ENCODE assay signal across 1 fruit fly cellular context in the genomic region with DNA sequence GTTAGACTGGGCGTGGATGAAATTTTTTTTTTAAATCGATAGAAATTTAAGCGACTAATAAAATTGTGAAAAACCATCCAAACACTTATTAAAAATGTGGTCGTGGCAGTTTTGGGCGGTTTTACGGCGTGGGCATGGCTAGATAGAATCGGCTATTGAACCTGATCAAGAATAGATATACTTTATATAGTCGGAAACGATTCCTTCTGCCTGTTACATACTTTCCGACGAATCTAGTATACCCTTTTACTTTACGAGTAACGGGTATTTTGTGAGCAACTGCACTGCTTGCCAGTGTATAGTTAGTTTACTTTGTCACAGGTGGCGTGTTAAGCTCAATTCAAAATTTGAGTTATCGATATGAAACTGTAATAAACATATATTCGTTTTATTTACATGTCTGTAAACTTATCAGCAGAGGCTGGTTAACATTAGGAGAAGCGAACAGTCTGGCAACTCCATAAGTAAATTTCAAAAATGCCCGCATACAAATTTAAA.
TF ChIP-seq lines count a peak whose summit lies in the region.

No protein-coding gene starts in this region.

TF ChIP-seq in whole organism, embryonic, 481 proteins besides CTCF, POLR2A, EP300 and RAD21 (continued from another document):
- TF ChIP-seq CG31224 (GFP tag; IDR thresholded peaks at IDR 0.05; lab: Robert Waterston, UW) (no peak), CG13296 (GFP tag; optimal IDR thresholded peaks at IDR 0.05; lab: Kevin White, UChicago) (no peak), grau (tag; optimal IDR thresholded peaks at IDR 0.05; lab: Kevin White, UChicago) (peak; percentile 40), Lim3 (GFP tag; IDR thresholded peaks at IDR 0.05; lab: Robert Waterston, UW) (no peak), exex (tag; optimal IDR thresholded peaks at IDR 0.05; lab: Kevin White, UChicago) (no peak), CG9876 (GFP tag; optimal IDR thresholded peaks at IDR 0.05; lab: Kevin White, UChicago) (no peak), Spps (tag; optimal IDR thresholded peaks at IDR 0.05; lab: Kevin White, UChicago) (no peak), wor (GFP tag; IDR thresholded peaks at IDR 0.05; lab: Robert Waterston, UW) (no peak)
